Fruit fly (Drosophila melanogaster): Measurements from ENCODE around the gene Hakai.

Hakai gene

DNA sequence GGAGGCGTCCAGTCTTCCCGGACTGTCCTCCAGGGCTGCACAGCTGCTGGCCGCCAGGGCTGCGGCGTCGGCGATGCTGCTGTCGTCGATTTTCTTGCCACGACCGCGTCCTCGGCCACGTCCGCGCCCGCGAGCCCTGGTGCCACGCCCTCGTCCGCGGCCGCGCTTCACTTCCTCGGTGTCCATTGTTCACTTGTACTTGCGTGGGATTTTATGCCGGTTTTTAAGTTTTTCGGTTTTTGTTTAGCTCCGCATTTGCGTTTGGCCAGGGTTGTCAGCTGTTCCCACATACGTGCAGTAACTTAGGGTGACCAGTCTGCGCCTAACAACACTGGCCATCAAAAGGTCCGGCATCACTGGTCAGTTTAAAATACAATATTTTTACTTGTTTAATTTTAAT lies at the start of gene Hakai (continued):
- TF ChIP-seq tx (GFP tag; optimal IDR thresholded peaks at IDR 0.05) (peak; percentile 56), CG3163 (GFP tag; optimal IDR thresholded peaks at IDR 0.05) (peak; percentile 54), NfI (GFP tag; optimal IDR thresholded peaks at IDR 0.05) (peak; percentile 2), ro (GFP tag; IDR thresholded peaks at IDR 0.05) (no peak), unc-4 (GFP tag; IDR thresholded peaks at IDR 0.05; ENCODE audit: partially characterized antibody) (peak; percentile 54), Nf-YC (tag; optimal IDR thresholded peaks at IDR 0.05) (peak; percentile 47), CG15269 (tag; optimal IDR thresholded peaks at IDR 0.05) (peak; percentile 56), ATbp (GFP tag; optimal IDR thresholded peaks at IDR 0.05) (no peak), pb (GFP tag; optimal IDR thresholded peaks at IDR 0.05) (peak; percentile 70), CG13624 (GFP tag; optimal IDR thresholded peaks at IDR 0.05) (peak; percentile 77), CG5180 (GFP tag; optimal IDR thresholded peaks at IDR 0.05) (no peak), Atf-2 (GFP tag; optimal IDR thresholded peaks at IDR 0.05) (no peak), CG8944 (GFP tag; optimal IDR thresholded peaks at IDR 0.05) (peak; percentile 56), zf30C (GFP tag; optimal IDR thresholded peaks at IDR 0.05) (no peak), CG14441 (GFP tag; IDR thresholded peaks at IDR 0.05) (peak; percentile 58; the same call in 1 of the 2 replicates), Xbp1 (GFP tag; optimal IDR thresholded peaks at IDR 0.05) (peak; percentile 81), sens-2 (GFP tag; IDR thresholded peaks at IDR 0.05) (no peak), lbe (GFP tag; optimal IDR thresholded peaks at IDR 0.05) (no peak), GATAe (GFP tag; conservative IDR thresholded peaks at IDR 0.05) (no peak), Oli (tag; optimal IDR thresholded peaks at IDR 0.05) (peak; percentile 16), croc (GFP tag; conservative IDR thresholded peaks at IDR 0.05) (peak; percentile 46; the same call in 2 of the 3 replicates), lab (GFP tag; optimal IDR thresholded peaks at IDR 0.05) (peak; percentile 59), HHEX (GFP tag; optimal IDR thresholded peaks at IDR 0.05) (peak; percentile 32), ems (GFP tag; optimal IDR thresholded peaks at IDR 0.05) (peak; percentile 75), Opbp (GFP tag; IDR thresholded peaks at IDR 0.05; ENCODE audit: partially characterized antibody) (0 out of 3 replicates have a peak, but pooled peaks have one; percentile 20), lola (GFP tag; optimal IDR thresholded peaks at IDR 0.05) (peak in 1 of 3 experiments; percentile 15), Ssrp (tag; optimal IDR thresholded peaks at IDR 0.05) (no peak), vfl (GFP tag; optimal IDR thresholded peaks at IDR 0.05) (peak; percentile 25), H15 (GFP tag; IDR thresholded peaks at IDR 0.05) (no peak; the same call in 2 of the 3 replicates), hbn (GFP tag; IDR thresholded peaks at IDR 0.05; ENCODE audit: partially characterized antibody) (0 out of 2 replicates have a peak, but pooled peaks have one; percentile 44), Antp (GFP tag; optimal IDR thresholded peaks at IDR 0.05) (peak; percentile 82), klu (GFP tag; IDR thresholded peaks at IDR 0.05) (no peak), Vsx1 (GFP tag; optimal IDR thresholded peaks at IDR 0.05) (no peak), bbx (GFP tag; IDR thresholded peaks at IDR 0.05; ENCODE audit: partially characterized antibody) (0 out of 2 replicates have a peak, but pooled peaks have one; percentile 33), br (optimal IDR thresholded peaks at IDR 0.05) (no peak), YL-1 (GFP tag; optimal IDR thresholded peaks at IDR 0.05) (peak; percentile 80), gem (tag; optimal IDR thresholded peaks at IDR 0.05) (peak; percentile 36), Side (GFP tag; optimal IDR thresholded peaks at IDR 0.05) (peak; percentile 51), CG3838 (GFP tag; optimal IDR thresholded peaks at IDR 0.05) (no peak), CG17612 (GFP tag; IDR thresholded peaks at IDR 0.05) (no peak), seq (GFP tag; IDR thresholded peaks at IDR 0.05) (peak; percentile 30; the same call in 1 of the 2 replicates), Taf1 (GFP tag; IDR thresholded peaks at IDR 0.05) (peak; percentile 11; the same call in 1 of the 2 replicates), Doc2 (GFP tag; IDR thresholded peaks at IDR 0.05) (no peak), CG9437 (GFP tag; optimal IDR thresholded peaks at IDR 0.05) (no peak), CG2712 (tag; optimal IDR thresholded peaks at IDR 0.05) (peak; percentile 47), CG14860 (GFP tag; IDR thresholded peaks at IDR 0.05; ENCODE audit: partially characterized antibody) (0 out of 3 replicates have a peak, but pooled peaks have one; percentile 28), CG12104 (GFP tag; optimal IDR thresholded peaks at IDR 0.05) (no peak), cg (GFP tag; optimal IDR thresholded peaks at IDR 0.05) (no peak), CG11695 (GFP tag; IDR thresholded peaks at IDR 0.05) (no peak), CG5245 (GFP tag; optimal IDR thresholded peaks at IDR 0.05) (peak; percentile 55)

All from whole organism, embryonic.